Fruit fly (Drosophila melanogaster) whole organism, wandering third instar larva: ENCODE measurements around the gene ninaG.

Experiments used
- Abd-B ChIP-seq: fragments of >200 bp; optimal IDR thresholded peaks from 2 replicates; lab custom pipeline; 2017; ENCODE audit warnings: missing biosample characterization, missing genetic modification characterization
- CG32264 ChIP-seq: fragments of 200-800 bp; sonication (Bioruptor generic); optimal IDR thresholded peaks from 2 replicates; lab custom pipeline; 2016; ENCODE audit warnings: missing biosample characterization, missing genetic modification characterization
- CG9705 ChIP-seq: fragments of 200-800 bp; sonication (Bioruptor generic); optimal IDR thresholded peaks from 2 replicates; lab custom pipeline; 2018; ENCODE audit warnings: missing biosample characterization, mild to moderate bottlenecking, missing genetic modification characterization
- CrebA ChIP-seq: fragments of 200-800 bp; sonication (Bioruptor generic); optimal IDR thresholded peaks from 2 replicates; lab custom pipeline; 2016; ENCODE audit warnings: missing biosample characterization, mild to moderate bottlenecking, missing genetic modification characterization, borderline replicate concordance
- Dfd ChIP-seq: fragments of >200 bp; optimal IDR thresholded peaks from 2 replicates; lab custom pipeline; 2017; ENCODE audit warnings: missing biosample characterization, missing genetic modification characterization
- Dif ChIP-seq: fragments of 200-275, 200-300 bp; sonication (Bioruptor generic); optimal IDR thresholded peaks from 2 replicates; lab custom pipeline; 2018; ENCODE audit warnings: missing biosample characterization, missing genetic modification characterization; ENCODE audit not compliant: partially characterized antibody
- GATAd ChIP-seq: sonication (Bioruptor generic); optimal IDR thresholded peaks from 2 replicates; lab custom pipeline; 2016; ENCODE audit warnings: missing biosample characterization, missing genetic modification characterization
- HLH106 ChIP-seq: fragments of 200-800 bp; optimal IDR thresholded peaks from 3 replicates; lab custom pipeline; 2019; ENCODE audit warnings: missing biosample characterization, mild to moderate bottlenecking, missing genetic modification characterization, moderate library complexity
- Hnf4 ChIP-seq: fragments of 200-800 bp; sonication (Bioruptor generic); optimal IDR thresholded peaks from 2 replicates; lab custom pipeline; 2016; ENCODE audit warnings: missing biosample characterization, mild to moderate bottlenecking, missing genetic modification characterization
- Hr78 ChIP-seq: fragments of >200 bp; optimal IDR thresholded peaks from 2 replicates; lab custom pipeline; 2017; ENCODE audit warnings: missing biosample characterization, missing genetic modification characterization
- Hr83 ChIP-seq: fragments of 200-300 bp; sonication (Bioruptor generic); optimal IDR thresholded peaks from 2 replicates; lab custom pipeline; 2016; ENCODE audit warnings: missing biosample characterization, mild to moderate bottlenecking, missing genetic modification characterization, moderate library complexity; ENCODE audit not compliant: poor library complexity, severe bottlenecking
- Jra ChIP-seq: sonication (Bioruptor generic); optimal IDR thresholded peaks from 2 replicates; lab custom pipeline; 2016; ENCODE audit warnings: missing biosample characterization, missing genetic modification characterization
- Mio ChIP-seq: sonication (Bioruptor generic); optimal IDR thresholded peaks from 2 replicates; lab custom pipeline; 2016; ENCODE audit warnings: missing biosample characterization, missing genetic modification characterization
- Myc ChIP-seq: fragments of >200 bp; optimal IDR thresholded peaks from 2 replicates; lab custom pipeline; 2017
- N ChIP-seq: fragments of >200 bp; optimal IDR thresholded peaks from 2 replicates; lab custom pipeline; 2018; ENCODE audit warnings: missing biosample characterization, missing external identifiers, missing genetic modification characterization
- OdsH ChIP-seq: fragments of 200-800 bp; sonication (Bioruptor generic); optimal IDR thresholded peaks from 2 replicates; lab custom pipeline; 2016; ENCODE audit warnings: missing biosample characterization, mild to moderate bottlenecking, missing genetic modification characterization
- Rel ChIP-seq, 2 experiments: fragments of 200-800 bp; sonication (Bioruptor generic) in 1 of 2; optimal IDR thresholded peaks; 2 replicates in 1 of 2; 3 replicates in 1 of 2; lab custom pipeline; 2016 to 2019; ENCODE audit warnings: mild to moderate bottlenecking in 2 of 2, missing biosample characterization in 2 of 2, missing genetic modification characterization in 2 of 2, moderate library complexity in 1 of 2
- Sp1 ChIP-seq: fragments of 200-800 bp; sonication (Bioruptor generic); optimal IDR thresholded peaks from 3 replicates; lab custom pipeline; 2019; ENCODE audit warnings: missing biosample characterization, mild to moderate bottlenecking, missing genetic modification characterization, moderate library complexity
- Vsx2 ChIP-seq: fragments of 200-300, 225-300 bp; sonication (Bioruptor generic); optimal IDR thresholded peaks from 2 replicates; lab custom pipeline; 2018; ENCODE audit warnings: missing biosample characterization, missing genetic modification characterization; ENCODE audit not compliant: partially characterized antibody
- br ChIP-seq: fragments of 200-800 bp; sonication (Bioruptor generic); optimal IDR thresholded peaks from 2 replicates; lab custom pipeline; 2016; ENCODE audit warnings: missing biosample characterization, missing genetic modification characterization
- brk ChIP-seq: fragments of 200-800 bp; sonication (Bioruptor generic); optimal IDR thresholded peaks from 2 replicates; lab custom pipeline; 2016; ENCODE audit warnings: missing biosample characterization, mild to moderate bottlenecking, missing genetic modification characterization
- dl ChIP-seq, 2 experiments: fragments of 175-275, 200-275 bp in 1 of 2; fragments of 200-275 bp in 1 of 2; sonication (Bioruptor generic); optimal IDR thresholded peaks; lab custom pipeline; 2018; ENCODE audit warnings: mild to moderate bottlenecking in 2 of 2, missing biosample characterization in 2 of 2, missing genetic modification characterization in 2 of 2, moderate library complexity in 2 of 2; ENCODE audit not compliant: partially characterized antibody in 2 of 2, insufficient read depth in 1 of 2
- dmrt93B ChIP-seq: fragments of 200-800 bp; sonication (Bioruptor generic); optimal IDR thresholded peaks from 2 replicates; lab custom pipeline; 2018; ENCODE audit warnings: missing biosample characterization, mild to moderate bottlenecking, missing genetic modification characterization
- dsf ChIP-seq: sonication (Bioruptor generic); optimal IDR thresholded peaks from 2 replicates; lab custom pipeline; 2016; ENCODE audit warnings: missing biosample characterization, missing genetic modification characterization, borderline replicate concordance
- ey ChIP-seq: fragments of 200-800 bp; sonication (Bioruptor generic); optimal IDR thresholded peaks from 2 replicates; lab custom pipeline; 2016; ENCODE audit warnings: missing biosample characterization, missing genetic modification characterization
- foxo ChIP-seq, 2 experiments: fragments of 200-800 bp; sonication (Bioruptor generic); optimal IDR thresholded peaks; 2 replicates in 1 of 2; 3 replicates in 1 of 2; lab custom pipeline; 2016 to 2017; ENCODE audit warnings: missing biosample characterization in 2 of 2, missing genetic modification characterization in 2 of 2
- fru ChIP-seq: fragments of 200-800 bp; sonication (Bioruptor generic); optimal IDR thresholded peaks from 3 replicates; lab custom pipeline; 2016; ENCODE audit warnings: missing biosample characterization, mild to moderate bottlenecking, missing genetic modification characterization
- h ChIP-seq: fragments of 200-800 bp; sonication (Bioruptor generic); optimal IDR thresholded peaks from 3 replicates; lab custom pipeline; 2016; ENCODE audit warnings: missing biosample characterization, mild to moderate bottlenecking, missing genetic modification characterization
- jim ChIP-seq: fragments of 175-275, 200-325 bp; sonication (Bioruptor generic); optimal IDR thresholded peaks from 2 replicates; lab custom pipeline; 2016; ENCODE audit warnings: missing biosample characterization, mild to moderate bottlenecking, missing genetic modification characterization
- lola ChIP-seq: fragments of >200 bp; optimal IDR thresholded peaks from 2 replicates; lab custom pipeline; 2017; ENCODE audit warnings: missing biosample characterization, missing genetic modification characterization
- pan ChIP-seq: fragments of >200 bp; optimal IDR thresholded peaks from 2 replicates; lab custom pipeline; 2017
- psq ChIP-seq: fragments of 200-800 bp; sonication (Bioruptor generic); optimal IDR thresholded peaks from 3 replicates; lab custom pipeline; 2017; ENCODE audit warnings: missing biosample characterization, mild to moderate bottlenecking, missing genetic modification characterization, moderate library complexity
- rgr ChIP-seq: fragments of 200-800 bp; sonication (Bioruptor generic); optimal IDR thresholded peaks from 3 replicates; lab custom pipeline; 2016; ENCODE audit warnings: missing biosample characterization, mild to moderate bottlenecking, missing genetic modification characterization
- sage ChIP-seq: fragments of 200-800 bp; sonication (Bioruptor generic); optimal IDR thresholded peaks from 2 replicates; lab custom pipeline; 2016; ENCODE audit warnings: missing biosample characterization, mild to moderate bottlenecking, missing genetic modification characterization
- sv ChIP-seq: fragments of 200-800 bp; sonication (Bioruptor generic); optimal IDR thresholded peaks from 3 replicates; lab custom pipeline; 2016; ENCODE audit warnings: missing biosample characterization, missing genetic modification characterization
- tai ChIP-seq: sonication (Bioruptor generic); optimal IDR thresholded peaks from 2 replicates; lab custom pipeline; 2016; ENCODE audit warnings: missing biosample characterization, missing genetic modification characterization
- usp ChIP-seq: fragments of >200 bp; optimal IDR thresholded peaks from 2 replicates; lab custom pipeline; 2017; ENCODE audit warnings: missing biosample characterization, missing genetic modification characterization
- woc ChIP-seq: sonication (Bioruptor generic); optimal IDR thresholded peaks from 2 replicates; lab custom pipeline; 2016; ENCODE audit warnings: missing biosample characterization, mild to moderate bottlenecking, missing genetic modification characterization

The ninaG gene

dm6 chr3R:11452041-11452440, 30.5 kb upstream of the ninaG start:
- peak; percentile 62 for TF ChIP-seq N (GFP tag; lab: Kevin White, UChicago)
- TF ChIP-seq Hr78 (GFP tag; lab: Kevin White, UChicago): no peak
- no peak for TF ChIP-seq dsf (GFP tag; lab: Kevin White, UChicago)
- no peak for TF ChIP-seq br (GFP tag; lab: Kevin White, UChicago)
- TF ChIP-seq Vsx2: peak; percentile 53
- peak; percentile 80 for TF ChIP-seq Myc (lab: Kevin White, UChicago)
- TF ChIP-seq Mio: no peak
- no peak for TF ChIP-seq dmrt93B (GFP tag; lab: Kevin White, UChicago)
- TF ChIP-seq, all 38 proteins: peak for 3

dm6 chr3R:11451207-11451841, 29.8 kb upstream of the ninaG start, which contains the start of gene sals:
Gene sals, minus strand, starts transcription at chr3R:11451791.
- TF ChIP-seq tai (GFP tag; lab: Kevin White, UChicago): no peak
- TF ChIP-seq fru (GFP tag; lab: Kevin White, UChicago): no peak
- no peak for TF ChIP-seq psq (GFP tag; lab: Kevin White, UChicago)
- TF ChIP-seq CG32264 (GFP tag; lab: Kevin White, UChicago): no peak
- TF ChIP-seq Sp1: no peak
- TF ChIP-seq Dfd (GFP tag; lab: Kevin White, UChicago): no peak
- no peak for TF ChIP-seq sv (GFP tag; lab: Kevin White, UChicago)
- TF ChIP-seq Jra (GFP tag; lab: Kevin White, UChicago): no peak
- no peak for TF ChIP-seq CG9705
- TF ChIP-seq pan (lab: Kevin White, UChicago): no peak
- TF ChIP-seq woc: no peak

- TF ChIP-seq pan (lab: Kevin White, UChicago): no peak
- peak; percentile 90 for TF ChIP-seq psq (GFP tag; lab: Kevin White, UChicago)
- no peak for TF ChIP-seq CG9705
- TF ChIP-seq Sp1: peak; percentile 64
- peak; percentile 72 for TF ChIP-seq jim (GFP tag; lab: Kevin White, UChicago)
- TF ChIP-seq foxo (GFP tag; optimal IDR thresholded peaks at IDR 0.05; lab: Kevin White, UChicago): no peak
- TF ChIP-seq dmrt93B (GFP tag; lab: Kevin White, UChicago): no peak
- no peak for TF ChIP-seq ey (GFP tag; lab: Kevin White, UChicago)
- TF ChIP-seq h (GFP tag; lab: Kevin White, UChicago): no peak
- TF ChIP-seq dl (GFP tag; optimal IDR thresholded peaks at IDR 0.05; lab: Kevin White, UChicago; ENCODE audit: insufficient read depth in 1 of 2, partially characterized antibody in 2 of 2): no peak
- TF ChIP-seq OdsH (GFP tag; lab: Kevin White, UChicago): no peak
- TF ChIP-seq dsf (GFP tag; lab: Kevin White, UChicago): no peak
- no peak for TF ChIP-seq lola
- TF ChIP-seq sv (GFP tag; lab: Kevin White, UChicago): no peak
- TF ChIP-seq Rel (GFP tag; optimal IDR thresholded peaks at IDR 0.05; lab: Kevin White, UChicago): no peak
- TF ChIP-seq Rel (tag; optimal IDR thresholded peaks at IDR 0.05; lab: Kevin White, UChicago): peak; percentile 15
- TF ChIP-seq CG32264 (GFP tag; lab: Kevin White, UChicago): no peak
- TF ChIP-seq Abd-B (GFP tag; lab: Kevin White, UChicago): no peak
- no peak for TF ChIP-seq fru (GFP tag; lab: Kevin White, UChicago)
- no peak for TF ChIP-seq sage
- TF ChIP-seq tai (GFP tag; lab: Kevin White, UChicago): no peak
- no peak for TF ChIP-seq usp (GFP tag; lab: Kevin White, UChicago)
- TF ChIP-seq woc: no peak
- no peak for TF ChIP-seq rgr (GFP tag; lab: Kevin White, UChicago)
- TF ChIP-seq Hnf4: no peak
- no peak for TF ChIP-seq Jra (GFP tag; lab: Kevin White, UChicago)
- no peak for TF ChIP-seq Hr78 (GFP tag; lab: Kevin White, UChicago)
- peak; percentile 25 for TF ChIP-seq Vsx2
- no peak for TF ChIP-seq Hr83 (GFP tag; lab: Kevin White, UChicago)
- TF ChIP-seq HLH106 (tag; lab: Kevin White, UChicago): no peak
- no peak for TF ChIP-seq N (GFP tag; lab: Kevin White, UChicago)
- TF ChIP-seq CrebA (GFP tag; lab: Kevin White, UChicago): peak; percentile 59
- no peak for TF ChIP-seq Dfd (GFP tag; lab: Kevin White, UChicago)
- TF ChIP-seq Mio: no peak
- no peak for TF ChIP-seq Myc (lab: Kevin White, UChicago)
- TF ChIP-seq brk (GFP tag; lab: Kevin White, UChicago): peak; percentile 50
- no peak for TF ChIP-seq br (GFP tag; lab: Kevin White, UChicago)
- TF ChIP-seq GATAd: no peak
- TF ChIP-seq Dif (GFP tag; lab: Kevin White, UChicago): peak; percentile 13
- TF ChIP-seq, all 38 proteins: peak for 8
Observed at dm6 chr3R:11449688-11450087, 28.2 kb upstream of the ninaG start.
